Worm (Caenorhabditis elegans) whole organism, mixed stage, embryonic: ENCODE results near the gene K06A9.1.

Experiments
- ceh-43 ChIP-seq: fragments of 200-800 bp; sonication (Bioruptor generic); optimal IDR thresholded peaks from 2 replicates; lab custom pipeline; 2018; ENCODE audit warnings: mild to moderate bottlenecking, missing genetic modification characterization, moderate library complexity, missing compliant biosample characterization
- ces-1 ChIP-seq: fragments of 150-350 bp; optimal IDR thresholded peaks from 2 replicates; lab custom pipeline; 2014; ENCODE audit warnings: missing biosample characterization, missing genetic modification reagents, missing genetic modification characterization
- elt-3 ChIP-seq: fragments of 150-350 bp; optimal IDR thresholded peaks from 2 replicates; lab custom pipeline; 2014; ENCODE audit warnings: missing biosample characterization, missing genetic modification characterization
- lin-13 ChIP-seq: fragments of 150-350 bp; optimal IDR thresholded peaks from 2 replicates; lab custom pipeline; 2014; ENCODE audit warnings: missing biosample characterization, missing genetic modification characterization
- nhr-12 ChIP-seq: fragments of 150-350 bp; optimal IDR thresholded peaks from 2 replicates; lab custom pipeline; 2014; ENCODE audit warnings: missing biosample characterization, missing genetic modification characterization
- nhr-2 ChIP-seq: fragments of 150-350 bp; optimal IDR thresholded peaks from 2 replicates; lab custom pipeline; 2014; ENCODE audit warnings: missing biosample characterization, missing genetic modification characterization
- snpc-4 ChIP-seq: fragments of 150-350 bp; optimal IDR thresholded peaks from 2 replicates; lab custom pipeline; 2014; ENCODE audit warnings: missing biosample characterization, missing genetic modification characterization
- sptf-1 ChIP-seq: sonication (generic microtip); optimal IDR thresholded peaks from 2 replicates; lab custom pipeline; 2017; ENCODE audit warnings: mild to moderate bottlenecking, missing genetic modification characterization, moderate library complexity, missing compliant biosample characterization
- unc-120 ChIP-seq: sonication (generic microtip); optimal IDR thresholded peaks from 2 replicates; lab custom pipeline; 2017; ENCODE audit warnings: missing genetic modification characterization, missing compliant biosample characterization; ENCODE audit not compliant: poor library complexity, severe bottlenecking
- unc-39 ChIP-seq: fragments of 150-350 bp; optimal IDR thresholded peaks from 2 replicates; lab custom pipeline; 2014; ENCODE audit warnings: missing biosample characterization, missing genetic modification characterization
- ztf-11 ChIP-seq: fragments of 150-350 bp; optimal IDR thresholded peaks from 2 replicates; lab custom pipeline; 2014; ENCODE audit warnings: missing biosample characterization, missing genetic modification characterization

DNA sequence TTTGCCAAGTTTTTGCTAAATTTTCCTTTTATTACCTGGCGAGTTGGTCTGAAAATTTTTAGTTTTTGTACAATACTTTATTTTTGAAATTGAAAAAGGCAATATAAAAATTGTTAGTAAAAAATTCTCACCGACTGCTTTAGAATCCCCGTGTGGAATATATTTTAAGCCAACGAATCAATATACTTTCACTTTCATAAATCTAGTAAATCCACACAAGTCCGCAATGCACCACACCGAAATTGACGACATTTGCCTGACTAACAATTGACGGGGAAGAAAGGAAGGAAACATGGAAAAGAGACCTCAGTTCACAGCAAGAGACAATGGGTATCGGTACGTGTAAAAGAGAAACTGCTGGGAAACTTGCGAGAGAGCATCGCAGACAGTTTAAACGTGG lies 47.8 kb upstream of the K06A9.1 start:
- TF ChIP-seq unc-39 (tag; lab: Kevin White, UChicago) (no peak), nhr-12 (no peak), sptf-1 (tag; lab: Kevin White, UChicago) (no peak), nhr-2 (tag; lab: Kevin White, UChicago) (no peak), elt-3 (tag; lab: Kevin White, UChicago) (no peak), ztf-11 (tag; lab: Kevin White, UChicago) (no peak), ceh-43 (GFP tag; lab: Kevin White, UChicago) (no peak), ces-1 (GFP tag; lab: Kevin White, UChicago) (no peak), lin-13 (tag; lab: Kevin White, UChicago) (no peak), unc-120 (tag; lab: Kevin White, UChicago) (no peak), snpc-4 (tag; lab: Kevin White, UChicago) (no peak)
